Fruit fly (Drosophila melanogaster) whole organism, embryonic: Measurements from ENCODE around the gene Cdc7.
A peak's percentile ranks its signal among the peaks of the same experiment; 100 is the strongest.

Source experiments
- Ada2b ChIP-seq: fragments of 200-800 bp; sonication (Bioruptor generic); IDR thresholded peaks from 2 replicates; pipeline ENCODE4 v1.3.6; 2022; ENCODE audit warnings: missing biosample characterization, missing genetic modification characterization
- Asciz ChIP-seq: fragments of 200-800 bp; sonication (Bioruptor generic); optimal IDR thresholded peaks from 2 replicates; lab custom pipeline; 2017; ENCODE audit warnings: missing biosample characterization, mild to moderate bottlenecking, missing genetic modification characterization, missing genetic modification reagents
- Atf-2 ChIP-seq: fragments of 200-800 bp; sonication (Bioruptor generic); optimal IDR thresholded peaks from 2 replicates; lab custom pipeline; 2016; ENCODE audit warnings: missing biosample characterization, missing genetic modification characterization
- Bteb2 ChIP-seq: fragments of 200-800 bp; sonication (Bioruptor generic); optimal IDR thresholded peaks from 2 replicates; lab custom pipeline; 2016; ENCODE audit warnings: missing biosample characterization, missing genetic modification characterization
- CG10209 ChIP-seq: fragments of 200-800 bp; sonication (Bioruptor generic); optimal IDR thresholded peaks from 3 replicates; lab custom pipeline; 2017; ENCODE audit warnings: missing biosample characterization, mild to moderate bottlenecking, missing genetic modification characterization, missing genetic modification reagents
- CG10431 ChIP-seq: fragments of 200-800 bp; sonication (Bioruptor generic); optimal IDR thresholded peaks from 3 replicates; lab custom pipeline; 2018; ENCODE audit warnings: missing biosample characterization, mild to moderate bottlenecking, missing genetic modification characterization
- CG11456 ChIP-seq: fragments of 200-800 bp; sonication (Bioruptor generic); IDR thresholded peaks from 3 replicates; pipeline ENCODE4 v1.3.6; 2022; ENCODE audit warnings: missing biosample characterization, missing genetic modification characterization
- CG11560 ChIP-seq: fragments of 200-800 bp; sonication (Bioruptor generic); IDR thresholded peaks from 3 replicates; pipeline ENCODE4 v1.3.6; 2022; ENCODE audit warnings: missing biosample characterization, missing genetic modification characterization
- CG12236 ChIP-seq: fragments of 200-800 bp; sonication (Bioruptor generic); optimal IDR thresholded peaks from 2 replicates; lab custom pipeline; 2016; ENCODE audit warnings: missing biosample characterization, missing genetic modification characterization
- CG13287 ChIP-seq: fragments of 200-800 bp; sonication (Bioruptor generic); IDR thresholded peaks from 2 replicates; pipeline ENCODE4 v1.3.6; 2022; ENCODE audit warnings: missing biosample characterization, missing genetic modification characterization; ENCODE audit not compliant: partially characterized antibody
- CG14050 ChIP-seq: fragments of 200-800 bp; sonication (Bioruptor generic); IDR thresholded peaks from 3 replicates; pipeline ENCODE4 v1.3.6; 2022; ENCODE audit warnings: missing biosample characterization, missing genetic modification characterization
- CG14667 ChIP-seq: fragments of 200-800 bp; sonication (Bioruptor generic); IDR thresholded peaks from 2 replicates; pipeline ENCODE4 v1.3.6; 2022; ENCODE audit warnings: missing biosample characterization, missing genetic modification characterization
- CG14710 ChIP-seq: fragments of 200-800 bp; sonication (Bioruptor generic); optimal IDR thresholded peaks from 3 replicates; lab custom pipeline; 2019; ENCODE audit warnings: missing biosample characterization, mild to moderate bottlenecking, missing genetic modification characterization, moderate library complexity
- CG1602 ChIP-seq: fragments of 200-800 bp; sonication (Bioruptor generic); optimal IDR thresholded peaks from 3 replicates; lab custom pipeline; 2016; ENCODE audit warnings: missing biosample characterization, missing genetic modification characterization
- CG18011 ChIP-seq: fragments of 200-800 bp; sonication (Bioruptor generic); optimal IDR thresholded peaks from 2 replicates; lab custom pipeline; 2017; ENCODE audit warnings: missing biosample characterization, missing genetic modification characterization, mild to moderate bottlenecking, moderate library complexity, missing genotype
- CG18476 ChIP-seq: fragments of 200-800 bp; sonication (Bioruptor generic); optimal IDR thresholded peaks from 2 replicates; lab custom pipeline; 2016; ENCODE audit warnings: missing biosample characterization, mild to moderate bottlenecking, missing genetic modification characterization
- CG18599 ChIP-seq: fragments of 200-800 bp; sonication (Bioruptor generic); optimal IDR thresholded peaks from 3 replicates; lab custom pipeline; 2017; ENCODE audit warnings: missing biosample characterization, missing genetic modification characterization, mild to moderate bottlenecking, moderate library complexity, missing genetic modification reagents
- CG30403 ChIP-seq: fragments of 200-800 bp; sonication (Bioruptor generic); optimal IDR thresholded peaks from 3 replicates; lab custom pipeline; 2016; ENCODE audit warnings: missing biosample characterization, missing genetic modification characterization
- CG30431 ChIP-seq: fragments of 200-800 bp; sonication (Bioruptor generic); optimal IDR thresholded peaks from 2 replicates; lab custom pipeline; 2017; ENCODE audit warnings: missing biosample characterization, missing genetic modification characterization
- CG32767 ChIP-seq: fragments of 200-800 bp; sonication (Bioruptor generic); IDR thresholded peaks from 2 replicates; pipeline ENCODE4 v1.3.6; 2022; ENCODE audit warnings: missing biosample characterization, missing genetic modification characterization
- CG4328 ChIP-seq: fragments of 200-800 bp; sonication (Bioruptor generic); optimal IDR thresholded peaks from 3 replicates; lab custom pipeline; 2017; ENCODE audit warnings: missing biosample characterization, missing genetic modification reagents, missing genetic modification characterization
- CG5180 ChIP-seq: fragments of 200-800 bp; sonication (Bioruptor generic); optimal IDR thresholded peaks from 3 replicates; lab custom pipeline; 2017; ENCODE audit warnings: missing biosample characterization, missing genetic modification characterization, mild to moderate bottlenecking, moderate library complexity, missing genetic modification reagents
- CG6689 ChIP-seq: fragments of 200-800 bp; sonication (Bioruptor generic); IDR thresholded peaks from 2 replicates; pipeline ENCODE4 v1.3.6; 2022; ENCODE audit warnings: missing biosample characterization, missing genetic modification characterization
- CG7357 ChIP-seq: fragments of 200-800 bp; sonication (Bioruptor generic); IDR thresholded peaks from 3 replicates; pipeline ENCODE4 v1.3.6; 2022; ENCODE audit warnings: missing biosample characterization, missing genetic modification characterization
- CG8765 ChIP-seq: fragments of 200-800 bp; sonication (Bioruptor generic); IDR thresholded peaks from 2 replicates; pipeline ENCODE4 v1.3.6; 2022; ENCODE audit warnings: missing biosample characterization, missing genetic modification characterization
- CG9215 ChIP-seq: fragments of 200-800 bp; sonication (Bioruptor generic); IDR thresholded peaks from 2 replicates; pipeline ENCODE4 v1.3.6; 2022; ENCODE audit warnings: missing biosample characterization, missing genetic modification characterization
- E2f2 ChIP-seq: fragments of 200-800 bp; sonication (Bioruptor generic); IDR thresholded peaks from 2 replicates; pipeline ENCODE4 v1.3.6; 2022; ENCODE audit warnings: missing biosample characterization, missing genetic modification characterization
- Eip74EF ChIP-seq, 2 experiments: fragments of 200-800 bp in 1 of 2; fragments of >200 bp in 1 of 2; sonication (Bioruptor generic) in 1 of 2; optimal IDR thresholded peaks; 2 replicates each; lab custom pipeline; 2017 to 2019; ENCODE audit warnings: missing biosample characterization in 2 of 2, missing genetic modification characterization in 2 of 2, mild to moderate bottlenecking in 1 of 2, moderate library complexity in 1 of 2
- Hsf ChIP-seq: fragments of 200-800 bp; sonication (Bioruptor generic); optimal IDR thresholded peaks from 3 replicates; lab custom pipeline; 2016; ENCODE audit warnings: missing biosample characterization, missing genetic modification characterization
- Kr ChIP-seq: fragments of 200-800 bp; sonication (Bioruptor generic); optimal IDR thresholded peaks from 2 replicates; lab custom pipeline; 2017; ENCODE audit warnings: missing biosample characterization, mild to moderate bottlenecking, missing genetic modification characterization
- NC2α ChIP-seq: fragments of 200-800 bp; sonication (Bioruptor generic); optimal IDR thresholded peaks from 2 replicates; lab custom pipeline; 2016; ENCODE audit warnings: missing biosample characterization, missing genetic modification characterization
- Pdp1 ChIP-seq, 2 experiments: fragments of 200-800 bp; sonication (Bioruptor generic); optimal IDR thresholded peaks; 3 replicates each; lab custom pipeline; 2016; ENCODE audit warnings: missing biosample characterization in 2 of 2, missing genetic modification characterization in 2 of 2, mild to moderate bottlenecking in 1 of 2, moderate library complexity in 1 of 2
- Xrp1 ChIP-seq: fragments of 200-800 bp; sonication (Bioruptor generic); IDR thresholded peaks from 2 replicates; pipeline ENCODE4 v1.3.6; 2022; ENCODE audit warnings: missing biosample characterization, missing genetic modification characterization
- ac ChIP-seq: fragments of 200-800 bp; sonication (Bioruptor generic); optimal IDR thresholded peaks from 3 replicates; lab custom pipeline; 2017; ENCODE audit warnings: missing biosample characterization, mild to moderate bottlenecking, missing genetic modification characterization
- caup ChIP-seq: fragments of 200-800 bp; sonication (Bioruptor generic); optimal IDR thresholded peaks from 3 replicates; lab custom pipeline; 2017; ENCODE audit warnings: missing biosample characterization, mild to moderate bottlenecking, missing genetic modification characterization, moderate library complexity; ENCODE audit not compliant: severe bottlenecking
- fru ChIP-seq: fragments of >200 bp; optimal IDR thresholded peaks from 2 replicates; lab custom pipeline; 2017
- ind ChIP-seq: fragments of 200-800 bp; sonication (Bioruptor generic); optimal IDR thresholded peaks from 3 replicates; lab custom pipeline; 2016; ENCODE audit warnings: missing biosample characterization, missing genetic modification characterization
- org-1 ChIP-seq: fragments of 200-800 bp; sonication (Bioruptor generic); optimal IDR thresholded peaks from 2 replicates; lab custom pipeline; 2017; ENCODE audit warnings: missing biosample characterization, missing genetic modification characterization
- pnt ChIP-seq: fragments of 200-800 bp; sonication (Bioruptor generic); optimal IDR thresholded peaks from 3 replicates; lab custom pipeline; 2016; ENCODE audit warnings: missing biosample characterization, missing genetic modification characterization
- repo ChIP-seq: fragments of 200-800 bp; sonication (Bioruptor generic); optimal IDR thresholded peaks from 2 replicates; lab custom pipeline; 2016; ENCODE audit warnings: missing biosample characterization, missing genetic modification characterization
- sc ChIP-seq, 3 experiments: fragments of >200 bp in 2 of 3; fragments of 200-800 bp in 1 of 3; sonication (Bioruptor generic) in 1 of 3; optimal IDR thresholded peaks; 2 replicates in 2 of 3; 3 replicates in 1 of 3; lab custom pipeline; 2017; ENCODE audit warnings: mild to moderate bottlenecking in 1 of 3, missing biosample characterization in 1 of 3, missing genetic modification characterization in 1 of 3, missing genetic modification reagents in 1 of 3
- schlank ChIP-seq: fragments of 200-800 bp; sonication (Bioruptor generic); optimal IDR thresholded peaks from 2 replicates; lab custom pipeline; 2018; ENCODE audit warnings: missing biosample characterization, mild to moderate bottlenecking, missing genetic modification characterization
- scrt ChIP-seq: fragments of 200-800 bp; sonication (Bioruptor generic); optimal IDR thresholded peaks from 2 replicates; lab custom pipeline; 2018; ENCODE audit warnings: missing biosample characterization, mild to moderate bottlenecking, missing genetic modification characterization, moderate library complexity
- sd ChIP-seq: fragments of 200-800 bp; sonication (Bioruptor generic); optimal IDR thresholded peaks from 3 replicates; lab custom pipeline; 2018; ENCODE audit warnings: missing biosample characterization, mild to moderate bottlenecking, missing genetic modification characterization, moderate library complexity
- sna ChIP-seq: fragments of 200-800 bp; sonication (Bioruptor generic); IDR thresholded peaks from 2 replicates; pipeline ENCODE4 v1.3.6; 2022; ENCODE audit warnings: missing biosample characterization, missing genetic modification characterization; ENCODE audit not compliant: partially characterized antibody
- sr ChIP-seq: fragments of 200-800 bp; sonication (Bioruptor generic); IDR thresholded peaks from 3 replicates; pipeline ENCODE4 v1.3.6; 2022; ENCODE audit warnings: missing biosample characterization, missing genetic modification characterization
- stwl ChIP-seq: fragments of 200-800 bp; sonication (Bioruptor generic); optimal IDR thresholded peaks from 3 replicates; lab custom pipeline; 2018; ENCODE audit warnings: missing biosample characterization, mild to moderate bottlenecking, missing genetic modification characterization, moderate library complexity
- vnd ChIP-seq: fragments of 200-800 bp; sonication (Bioruptor generic); IDR thresholded peaks from 3 replicates; pipeline ENCODE4 v1.3.6; 2022; ENCODE audit warnings: missing biosample characterization, missing genetic modification characterization; ENCODE audit not compliant: partially characterized antibody
- vvl ChIP-seq: fragments of 200-800 bp; sonication (Bioruptor generic); IDR thresholded peaks from 2 replicates; pipeline ENCODE4 v1.3.6; 2022; ENCODE audit warnings: missing biosample characterization, missing genetic modification characterization

Gene Cdc7

dm6 chrX:6683635-6684499 is 29.5 kb downstream of the Cdc7 start, which contains the start of gene Pink1 (continued):
- TF ChIP-seq CG10431 (GFP tag; lab: Kevin White, UChicago) = no peak
- TF ChIP-seq Xrp1 = no peak
- TF ChIP-seq CG10209 (GFP tag; lab: Kevin White, UChicago) = no peak
- TF ChIP-seq CG13287 (GFP tag; lab: Robert Waterston, UW) = no peak; the same call in 1 of the 2 replicates
- TF ChIP-seq Hsf (GFP tag; lab: Kevin White, UChicago) = no peak
- TF ChIP-seq ac (GFP tag; lab: Kevin White, UChicago) = no peak
- TF ChIP-seq CG9215 (GFP tag; lab: Robert Waterston, UW) = no peak
- no peak for TF ChIP-seq CG30403 (GFP tag; lab: Kevin White, UChicago)
- no peak for TF ChIP-seq NC2α
- TF ChIP-seq repo (GFP tag; lab: Kevin White, UChicago) = no peak
- no peak for TF ChIP-seq Asciz (GFP tag; lab: Kevin White, UChicago)
- peak; percentile 99 for TF ChIP-seq CG14710 (tag; lab: Kevin White, UChicago)
- TF ChIP-seq CG4328 (GFP tag; lab: Kevin White, UChicago) = no peak
- TF ChIP-seq sna (GFP tag; lab: Robert Waterston, UW) = 0 out of 2 replicates have a peak, but pooled peaks have one; percentile 34
- no peak for TF ChIP-seq caup (GFP tag; lab: Kevin White, UChicago)
- no peak for TF ChIP-seq vvl (GFP tag; lab: Robert Waterston, UW)
- TF ChIP-seq sr (GFP tag; lab: Robert Waterston, UW) = no peak
- no peak for TF ChIP-seq schlank (tag; lab: Kevin White, UChicago)
- TF ChIP-seq CG12236 (GFP tag; lab: Kevin White, UChicago) = no peak
- TF ChIP-seq CG6689 (GFP tag; lab: Robert Waterston, UW) = no peak
- TF ChIP-seq ind = no peak
- no peak for TF ChIP-seq Atf-2 (GFP tag; lab: Kevin White, UChicago)
- TF ChIP-seq CG8765 (GFP tag; lab: Robert Waterston, UW) = no peak
- no peak for TF ChIP-seq Ada2b (GFP tag; lab: Robert Waterston, UW)
- no peak for TF ChIP-seq CG5180 (GFP tag; lab: Kevin White, UChicago)
- TF ChIP-seq Eip74EF (GFP tag; optimal IDR thresholded peaks at IDR 0.05; lab: Kevin White, UChicago) = no peak
- no peak for TF ChIP-seq CG18599 (GFP tag; lab: Kevin White, UChicago)
- TF ChIP-seq sc (optimal IDR thresholded peaks at IDR 0.05; lab: Kevin White, UChicago) = no peak
- TF ChIP-seq sc (GFP tag; optimal IDR thresholded peaks at IDR 0.05; lab: Kevin White, UChicago) = no peak
- TF ChIP-seq pnt (GFP tag; lab: Kevin White, UChicago) = no peak
- TF ChIP-seq Bteb2 = no peak
- no peak for TF ChIP-seq CG11456 (GFP tag; lab: Robert Waterston, UW)
- TF ChIP-seq E2f2 (GFP tag; lab: Robert Waterston, UW) = no peak
- TF ChIP-seq CG11560 (tag; lab: Robert Waterston, UW) = no peak
- TF ChIP-seq CG14050 = no peak
- no peak for TF ChIP-seq CG32767 (GFP tag; lab: Robert Waterston, UW)
- no peak for TF ChIP-seq fru (lab: Kevin White, UChicago)
- TF ChIP-seq org-1 (GFP tag; lab: Kevin White, UChicago) = no peak
- TF ChIP-seq CG14667 (GFP tag; lab: Robert Waterston, UW) = no peak
- TF ChIP-seq CG30431 (GFP tag; lab: Kevin White, UChicago) = no peak
- TF ChIP-seq CG1602 (GFP tag; lab: Kevin White, UChicago) = no peak
- TF ChIP-seq sd (tag; lab: Kevin White, UChicago) = no peak
- TF ChIP-seq CG7357 (GFP tag; lab: Robert Waterston, UW) = no peak
- no peak for TF ChIP-seq scrt (GFP tag; lab: Kevin White, UChicago)
- peak in 1 of 2 experiments; percentile 40 for TF ChIP-seq Pdp1 (GFP tag; optimal IDR thresholded peaks at IDR 0.05; lab: Kevin White, UChicago)
- TF ChIP-seq vnd = peak; percentile 15; the same call in 1 of the 3 replicates
- TF ChIP-seq CG18011 (GFP tag; lab: Kevin White, UChicago) = no peak
- TF ChIP-seq stwl (tag; lab: Kevin White, UChicago) = peak; percentile 42
- no peak for TF ChIP-seq CG18476
- no peak for TF ChIP-seq Kr
